Worm (Caenorhabditis elegans) whole organism, dauer: ENCODE results near the gene sucl-2.

Experiments
- unc-62 ChIP-seq: sonication (generic microtip); optimal IDR thresholded peaks from 2 replicates; lab custom pipeline; 2017; ENCODE audit warnings: missing biosample characterization, missing genetic modification reagents, missing genetic modification characterization

Gene sucl-2

DNA sequence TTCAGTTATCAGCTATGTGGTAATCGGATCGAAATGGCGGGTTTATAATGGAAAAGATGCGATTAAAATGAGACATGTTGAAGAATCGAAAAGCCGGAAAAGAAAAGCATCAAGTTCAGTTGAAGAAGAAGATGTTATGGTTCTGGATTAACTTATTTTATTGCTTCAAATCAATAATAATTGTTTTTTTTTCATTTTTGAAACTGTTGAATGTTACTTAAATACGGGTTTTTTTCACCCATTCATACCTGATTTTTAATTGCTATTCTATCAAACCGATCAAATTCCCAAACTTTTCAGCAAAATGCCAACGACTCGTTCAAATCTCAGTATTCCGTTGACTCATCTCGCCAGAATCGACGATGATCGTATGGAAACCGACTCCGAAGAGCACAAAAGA lies 41.3 kb downstream of the sucl-2 start, which contains the start of gene exos-4.2:
Gene exos-4.2, plus strand, starts transcription at position 301 of the 400 bp plus-strand sequence.
- no peak for TF ChIP-seq unc-62 (GFP tag; lab: Kevin White, UChicago)

DNA sequence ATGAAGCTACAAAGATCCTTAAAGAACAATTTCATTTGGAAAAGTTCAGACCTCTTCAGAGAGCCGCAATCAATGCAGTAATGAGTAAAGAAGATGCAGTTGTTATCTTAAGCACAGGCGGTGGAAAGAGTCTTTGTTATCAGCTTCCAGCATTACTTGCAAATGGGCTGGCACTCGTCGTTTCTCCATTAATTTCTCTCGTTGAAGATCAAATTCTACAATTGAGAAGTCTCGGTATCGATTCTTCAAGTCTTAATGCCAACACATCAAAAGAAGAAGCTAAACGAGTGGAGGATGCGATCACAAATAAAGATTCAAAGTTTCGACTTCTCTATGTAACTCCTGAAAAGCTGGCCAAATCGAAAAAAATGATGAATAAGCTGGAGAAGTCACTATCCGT lies 44.3 kb downstream of the sucl-2 start:
- no peak for TF ChIP-seq unc-62 (GFP tag; lab: Kevin White, UChicago)

DNA sequence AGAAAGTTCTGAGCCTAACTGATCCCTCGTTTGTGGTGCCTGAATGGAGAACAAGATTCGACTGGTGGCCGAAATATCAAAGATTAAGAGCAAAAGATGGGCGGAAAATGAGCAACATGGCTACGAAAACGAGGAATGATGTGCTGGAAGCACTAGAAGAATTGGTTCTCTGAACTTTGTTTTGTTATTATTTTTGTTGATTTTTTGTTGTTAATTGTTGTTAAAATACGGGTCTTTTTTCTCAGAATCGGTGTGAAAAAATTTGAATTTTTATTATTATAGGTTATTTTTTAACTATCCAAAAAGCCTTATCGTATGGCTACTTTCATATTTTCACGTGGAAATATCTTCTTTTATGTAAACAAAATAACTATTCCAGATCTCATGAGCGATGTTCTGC lies 45.0 kb downstream of the sucl-2 start, which contains the start of gene K02F3.12:
Gene K02F3.12, plus strand, starts transcription at position 301 of the 400 bp plus-strand sequence.
- no peak for TF ChIP-seq unc-62 (GFP tag; lab: Kevin White, UChicago)

DNA sequence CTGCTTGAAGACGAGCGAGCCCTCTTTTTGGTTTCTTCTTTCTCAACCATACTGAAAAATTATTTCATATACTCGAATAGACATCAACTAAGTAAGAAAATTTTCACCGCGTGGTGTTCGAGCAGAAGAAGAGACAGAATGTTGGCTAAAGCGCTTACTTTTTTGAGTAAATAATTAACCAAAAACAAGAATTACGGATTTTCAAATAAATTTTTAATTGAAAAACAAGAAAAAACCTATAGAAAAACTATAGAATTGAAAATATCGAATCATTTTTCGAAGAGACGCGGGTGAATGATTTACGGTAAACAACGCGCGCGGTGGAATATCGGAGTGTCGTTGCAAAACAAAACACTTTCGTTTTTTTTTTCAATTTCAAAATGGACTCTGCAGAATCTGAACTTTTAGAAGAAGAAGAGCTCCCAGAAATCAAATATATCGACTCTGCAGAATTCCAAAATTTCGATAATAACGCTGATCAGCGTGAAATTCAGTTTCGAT lies 47.3 kb downstream of the sucl-2 start, which contains the start of the genes rnp-5 and tag-51:
Gene rnp-5, minus strand, starts transcription at position 51 of the 501 bp plus-strand sequence.
Gene tag-51, plus strand, starts transcription at position 363 of the 501 bp plus-strand sequence.
- no peak for TF ChIP-seq unc-62 (GFP tag; lab: Kevin White, UChicago)

DNA sequence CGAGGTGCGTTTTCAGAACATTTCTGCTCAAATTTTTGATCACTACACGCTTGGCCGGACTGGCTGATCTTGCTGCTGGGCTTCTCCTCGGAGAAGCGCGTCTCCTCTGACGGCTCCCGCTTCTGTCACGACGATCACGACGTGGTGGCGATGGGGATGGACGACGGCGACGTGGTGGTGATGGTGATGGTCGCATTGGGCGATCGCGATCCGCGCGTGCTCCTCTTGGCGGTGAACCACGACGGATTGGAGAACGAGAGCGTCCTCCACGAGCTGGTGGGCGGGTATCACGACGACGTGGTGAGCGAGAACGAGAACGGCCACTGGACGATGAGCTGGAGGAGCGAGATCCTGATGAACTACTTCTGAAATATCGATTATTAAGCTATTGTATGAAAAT lies 47.8 kb downstream of the sucl-2 start:
- no peak for TF ChIP-seq unc-62 (GFP tag; lab: Kevin White, UChicago)

DNA sequence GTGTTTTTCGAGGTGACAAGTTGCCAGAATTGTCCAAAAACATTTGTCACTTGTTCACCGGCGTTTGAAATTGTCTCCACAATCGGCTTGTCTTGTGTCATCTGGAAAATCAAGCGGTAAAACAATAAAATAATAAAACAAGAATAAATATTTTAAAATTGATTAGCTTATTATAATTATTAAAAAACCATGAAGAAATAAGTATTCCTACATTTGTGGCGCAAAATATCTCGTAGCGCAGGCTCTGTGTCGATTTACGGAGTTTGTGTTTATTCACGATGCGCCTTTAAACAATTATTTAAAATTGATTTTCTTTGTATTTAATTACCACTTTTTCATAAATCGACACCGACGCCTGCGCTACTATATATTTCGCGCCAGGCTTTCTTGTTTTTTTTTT lies 48.9 kb downstream of the sucl-2 start, which contains the start of gene moma-1:
Gene moma-1, minus strand, starts transcription at position 101 of the 400 bp plus-strand sequence.
- TF ChIP-seq unc-62 (GFP tag; lab: Kevin White, UChicago): no peak
